Worm (Caenorhabditis elegans): ENCODE data around the gene nsph-4.2.

ce11 chrIV:5215092-5215491, 3.5 kb upstream of the nsph-4.2 start, which contains the start of gene Y59E9AL.4:
- TF ChIP-seq skn-1 (tag; optimal IDR thresholded peaks at IDR 0.05) (no peak), dmd-4 (tag; optimal IDR thresholded peaks at IDR 0.05) (no peak), nhr-25 (tag; optimal IDR thresholded peaks at IDR 0.05) (no peak), unc-62 (GFP tag; optimal IDR thresholded peaks at IDR 0.05) (no peak)
